Worm (Caenorhabditis elegans): ENCODE measurements around the gene eri-3.

DNA sequence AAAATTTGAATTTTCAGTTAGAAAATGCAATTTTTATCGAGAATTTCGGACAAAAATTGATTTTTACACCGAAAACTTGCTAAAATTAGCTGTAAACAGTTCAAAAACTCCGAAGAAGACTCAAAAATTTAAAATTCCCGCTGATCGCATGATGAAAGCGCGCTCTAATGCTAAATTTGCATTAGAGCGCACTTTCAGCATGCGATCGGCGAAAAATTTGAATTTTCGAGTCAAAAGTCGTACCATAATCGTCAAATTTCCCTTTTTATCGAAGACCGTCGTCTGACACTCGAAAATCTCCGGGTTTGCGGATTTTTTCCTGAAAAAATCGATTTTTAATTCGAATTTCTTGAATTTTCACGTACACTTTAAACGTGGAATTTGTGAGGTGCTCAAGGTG lies 10.0 kb downstream of the eri-3 start:
- TF ChIP-seq dao-5 (tag; optimal IDR thresholded peaks at IDR 0.05) (no peak), W03F9.2 (tag; optimal IDR thresholded peaks at IDR 0.05) (no peak), him-1 (tag; optimal IDR thresholded peaks at IDR 0.05) (no peak)
